Fruit fly (Drosophila melanogaster) whole organism, embryonic: ENCODE measurements around the gene NKCC.

Experiments used
- Antp ChIP-seq: fragments of 200-800 bp; sonication (Bioruptor generic); optimal IDR thresholded peaks from 3 replicates; lab custom pipeline; 2016; ENCODE audit warnings: missing biosample characterization, missing genetic modification characterization
- CG10431 ChIP-seq: fragments of 200-800 bp; sonication (Bioruptor generic); optimal IDR thresholded peaks from 3 replicates; lab custom pipeline; 2018; ENCODE audit warnings: missing biosample characterization, mild to moderate bottlenecking, missing genetic modification characterization
- CG11085 ChIP-seq: fragments of 200-800 bp; sonication (Bioruptor generic); IDR thresholded peaks from 2 replicates; pipeline ENCODE4 v1.3.6; 2022; ENCODE audit warnings: missing biosample characterization, missing genetic modification characterization
- CG11456 ChIP-seq: fragments of 200-800 bp; sonication (Bioruptor generic); IDR thresholded peaks from 3 replicates; pipeline ENCODE4 v1.3.6; 2022; ENCODE audit warnings: missing biosample characterization, missing genetic modification characterization
- CG1233 ChIP-seq: fragments of 200-800 bp; sonication (Bioruptor generic); optimal IDR thresholded peaks from 4 replicates; lab custom pipeline; 2018; ENCODE audit warnings: missing biosample characterization, mild to moderate bottlenecking, missing genetic modification characterization
- CG13624 ChIP-seq: fragments of 200-800 bp; sonication (Bioruptor generic); optimal IDR thresholded peaks from 2 replicates; lab custom pipeline; 2016; ENCODE audit warnings: missing biosample characterization, missing genetic modification characterization
- CG14860 ChIP-seq: fragments of 200-800 bp; sonication (Bioruptor generic); IDR thresholded peaks from 3 replicates; pipeline ENCODE4 v1.3.6; 2022; ENCODE audit warnings: missing biosample characterization, missing genetic modification characterization; ENCODE audit not compliant: partially characterized antibody
- CG1603 ChIP-seq: fragments of 200-800 bp; sonication (Bioruptor generic); optimal IDR thresholded peaks from 2 replicates; lab custom pipeline; 2019; ENCODE audit warnings: missing biosample characterization, mild to moderate bottlenecking, missing genetic modification characterization, moderate library complexity
- CG17328 ChIP-seq: fragments of 200-800 bp; sonication (Bioruptor generic); IDR thresholded peaks from 2 replicates; pipeline ENCODE4 v1.3.6; 2022; ENCODE audit warnings: missing biosample characterization, missing genetic modification characterization
- CG17802 ChIP-seq: fragments of 200-800 bp; sonication (Bioruptor generic); optimal IDR thresholded peaks from 2 replicates; lab custom pipeline; 2018; ENCODE audit warnings: missing biosample characterization, mild to moderate bottlenecking, missing genetic modification characterization, moderate library complexity
- CG2678 ChIP-seq: fragments of 200-800 bp; sonication (Bioruptor generic); optimal IDR thresholded peaks from 3 replicates; lab custom pipeline; 2019; ENCODE audit warnings: missing biosample characterization, mild to moderate bottlenecking, missing genetic modification characterization, moderate library complexity
- CG2712 ChIP-seq: fragments of 200-800 bp; optimal IDR thresholded peaks from 3 replicates; lab custom pipeline; 2019; ENCODE audit warnings: missing biosample characterization, mild to moderate bottlenecking, missing genetic modification characterization, moderate library complexity
- CG34376 ChIP-seq: fragments of 200-800 bp; sonication (Bioruptor generic); optimal IDR thresholded peaks from 2 replicates; lab custom pipeline; 2018; ENCODE audit warnings: missing biosample characterization, mild to moderate bottlenecking, missing genetic modification characterization
- CG3838 ChIP-seq: fragments of 200-800 bp; sonication (Bioruptor generic); optimal IDR thresholded peaks from 3 replicates; lab custom pipeline; 2016; ENCODE audit warnings: missing biosample characterization, missing genetic modification characterization
- CG4617 ChIP-seq: fragments of 200-800 bp; sonication (Bioruptor generic); optimal IDR thresholded peaks from 3 replicates; lab custom pipeline; 2016; ENCODE audit warnings: missing biosample characterization, missing genetic modification characterization, borderline replicate concordance
- CG7745 ChIP-seq: fragments of 200-800 bp; sonication (Bioruptor generic); optimal IDR thresholded peaks from 2 replicates; lab custom pipeline; 2018; ENCODE audit warnings: missing biosample characterization, mild to moderate bottlenecking, missing genetic modification characterization, moderate library complexity
- CG8089 ChIP-seq: fragments of 200-800 bp; sonication (Bioruptor generic); optimal IDR thresholded peaks from 3 replicates; lab custom pipeline; 2016; ENCODE audit warnings: missing biosample characterization, missing genetic modification characterization
- CG8281 ChIP-seq: fragments of 200-800 bp; sonication (Bioruptor generic); optimal IDR thresholded peaks from 2 replicates; lab custom pipeline; 2018; ENCODE audit warnings: missing biosample characterization, mild to moderate bottlenecking, missing genetic modification characterization, moderate library complexity
- CG8388 ChIP-seq: fragments of 200-800 bp; sonication (Bioruptor generic); optimal IDR thresholded peaks from 2 replicates; lab custom pipeline; 2019; ENCODE audit warnings: missing biosample characterization, mild to moderate bottlenecking, missing genetic modification characterization, moderate library complexity
- D19B ChIP-seq: fragments of 200-800 bp; sonication (Bioruptor generic); optimal IDR thresholded peaks from 2 replicates; lab custom pipeline; 2017; ENCODE audit warnings: missing biosample characterization, mild to moderate bottlenecking, missing genetic modification characterization
- Dad ChIP-seq: fragments of 200-800 bp; sonication (Bioruptor generic); optimal IDR thresholded peaks from 3 replicates; lab custom pipeline; 2016; ENCODE audit warnings: missing biosample characterization, missing genetic modification characterization
- Dip2 ChIP-seq: fragments of 200-800 bp; sonication (Bioruptor generic); IDR thresholded peaks from 2 replicates; pipeline ENCODE4 v1.3.6; 2022; ENCODE audit warnings: missing biosample characterization, missing genetic modification characterization
- Elba2 ChIP-seq: fragments of 200-800 bp; sonication (Bioruptor generic); optimal IDR thresholded peaks from 3 replicates; lab custom pipeline; 2016; ENCODE audit warnings: missing biosample characterization, missing genetic modification characterization
- HmgZ ChIP-seq: fragments of 200-800 bp; sonication (Bioruptor generic); optimal IDR thresholded peaks from 2 replicates; lab custom pipeline; 2018; ENCODE audit warnings: missing biosample characterization, mild to moderate bottlenecking, missing genetic modification characterization
- Hr78 ChIP-seq, 2 experiments: fragments of 200-800 bp in 1 of 2; fragments of >200 bp in 1 of 2; sonication (Bioruptor generic) in 1 of 2; optimal IDR thresholded peaks; 2 replicates each; lab custom pipeline; 2017 to 2019; ENCODE audit warnings: missing biosample characterization in 2 of 2, missing genetic modification characterization in 2 of 2, mild to moderate bottlenecking in 1 of 2, moderate library complexity in 1 of 2
- Lpt ChIP-seq: fragments of >200 bp; optimal IDR thresholded peaks from 2 replicates; lab custom pipeline; 2018; ENCODE audit warnings: missing biosample characterization, missing genetic modification characterization
- Neu2 ChIP-seq: fragments of 200-800 bp; sonication (Bioruptor generic); optimal IDR thresholded peaks from 3 replicates; lab custom pipeline; 2016; ENCODE audit warnings: missing biosample characterization, missing genetic modification characterization, borderline replicate concordance
- Nf-YA ChIP-seq: fragments of 200-800 bp; sonication (Bioruptor generic); IDR thresholded peaks from 2 replicates; pipeline ENCODE4 v1.3.6; 2022; ENCODE audit warnings: missing biosample characterization, missing genetic modification characterization
- bbx ChIP-seq: fragments of 200-800 bp; sonication (Bioruptor generic); IDR thresholded peaks from 2 replicates; pipeline ENCODE4 v1.3.6; 2022; ENCODE audit warnings: missing biosample characterization, missing genetic modification characterization; ENCODE audit not compliant: partially characterized antibody
- br ChIP-seq: fragments of >200 bp; optimal IDR thresholded peaks from 2 replicates; lab custom pipeline; 2017
- caup ChIP-seq: fragments of 200-800 bp; sonication (Bioruptor generic); optimal IDR thresholded peaks from 3 replicates; lab custom pipeline; 2017; ENCODE audit warnings: missing biosample characterization, mild to moderate bottlenecking, missing genetic modification characterization, moderate library complexity; ENCODE audit not compliant: severe bottlenecking
- dan ChIP-seq: fragments of 200-800 bp; sonication (Bioruptor generic); IDR thresholded peaks from 2 replicates; pipeline ENCODE4 v1.3.6; 2022; ENCODE audit warnings: missing biosample characterization, missing genetic modification characterization
- dmrt11E ChIP-seq: fragments of 200-800 bp; sonication (Bioruptor generic); optimal IDR thresholded peaks from 3 replicates; lab custom pipeline; 2018; ENCODE audit warnings: missing biosample characterization, mild to moderate bottlenecking, missing genetic modification characterization, moderate library complexity
- gcm2 ChIP-seq: fragments of 200-800 bp; sonication (Bioruptor generic); optimal IDR thresholded peaks from 2 replicates; lab custom pipeline; 2016; ENCODE audit warnings: missing biosample characterization, missing genetic modification characterization
- hkb ChIP-seq, 2 experiments: fragments of 200-800 bp in 1 of 2; fragments of >200 bp in 1 of 2; sonication (Bioruptor generic) in 1 of 2; IDR thresholded peaks in 1 of 2; optimal IDR thresholded peaks in 1 of 2; 2 replicates each; pipeline versions ENCODE4 v1.3.6 to Lab custom; 2017 to 2022; ENCODE audit warnings: missing biosample characterization in 1 of 2, missing genetic modification characterization in 1 of 2
- hth ChIP-seq: fragments of >200 bp; optimal IDR thresholded peaks from 2 replicates; lab custom pipeline; 2017; ENCODE audit warnings: inconsistent platforms
- jigr1 ChIP-seq: fragments of 200-800 bp; sonication (Bioruptor generic); IDR thresholded peaks from 3 replicates; pipeline ENCODE4 v1.3.6; 2022; ENCODE audit warnings: missing biosample characterization, missing genetic modification characterization
- oc ChIP-seq: fragments of 200-800 bp; sonication (Bioruptor generic); optimal IDR thresholded peaks from 2 replicates; lab custom pipeline; 2018; ENCODE audit warnings: missing biosample characterization, mild to moderate bottlenecking, missing genetic modification characterization, moderate library complexity
- phol ChIP-seq: fragments of 200-800 bp; sonication (Bioruptor generic); optimal IDR thresholded peaks from 3 replicates; lab custom pipeline; 2018; ENCODE audit warnings: missing biosample characterization, mild to moderate bottlenecking, missing genetic modification characterization, moderate library complexity
- rib ChIP-seq: fragments of 200-800 bp; sonication (Bioruptor generic); IDR thresholded peaks from 2 replicates; pipeline ENCODE4 v1.3.6; 2022; ENCODE audit warnings: missing biosample characterization, missing genetic modification characterization
- run ChIP-seq: fragments of 200-800 bp; sonication (Bioruptor generic); optimal IDR thresholded peaks from 3 replicates; lab custom pipeline; 2018; ENCODE audit warnings: missing biosample characterization, mild to moderate bottlenecking, missing genetic modification characterization
- sd ChIP-seq: fragments of 200-800 bp; sonication (Bioruptor generic); optimal IDR thresholded peaks from 3 replicates; lab custom pipeline; 2018; ENCODE audit warnings: missing biosample characterization, mild to moderate bottlenecking, missing genetic modification characterization, moderate library complexity
- sens ChIP-seq: fragments of 200-800 bp; sonication (Bioruptor generic); peaks from one replicate; lab custom pipeline; 2016; ENCODE audit warnings: missing biosample characterization, missing genetic modification characterization
- sob ChIP-seq: fragments of 200-800 bp; sonication (Bioruptor generic); IDR thresholded peaks from 2 replicates; pipeline ENCODE4 v1.3.6; 2022; ENCODE audit warnings: missing biosample characterization, missing genetic modification characterization
- sqz ChIP-seq: fragments of 200-800 bp; sonication (Bioruptor generic); optimal IDR thresholded peaks from 3 replicates; lab custom pipeline; 2018; ENCODE audit warnings: missing biosample characterization, mild to moderate bottlenecking, missing genetic modification characterization
- ssp ChIP-seq: fragments of 200-800 bp; sonication (Bioruptor generic); IDR thresholded peaks from 2 replicates; pipeline ENCODE4 v1.3.6; 2022; ENCODE audit warnings: missing biosample characterization, missing genetic modification characterization
- stwl ChIP-seq: fragments of 200-800 bp; sonication (Bioruptor generic); optimal IDR thresholded peaks from 3 replicates; lab custom pipeline; 2018; ENCODE audit warnings: missing biosample characterization, mild to moderate bottlenecking, missing genetic modification characterization, moderate library complexity
- unc-4 ChIP-seq: fragments of 200-800 bp; sonication (Bioruptor generic); IDR thresholded peaks from 2 replicates; pipeline ENCODE4 v1.3.6; 2022; ENCODE audit warnings: missing biosample characterization, missing genetic modification characterization; ENCODE audit not compliant: partially characterized antibody
- wor ChIP-seq: fragments of 200-800 bp; sonication (Bioruptor generic); IDR thresholded peaks from 2 replicates; pipeline ENCODE4 v1.3.6; 2022; ENCODE audit warnings: missing biosample characterization, missing genetic modification characterization

The NKCC gene

DNA sequence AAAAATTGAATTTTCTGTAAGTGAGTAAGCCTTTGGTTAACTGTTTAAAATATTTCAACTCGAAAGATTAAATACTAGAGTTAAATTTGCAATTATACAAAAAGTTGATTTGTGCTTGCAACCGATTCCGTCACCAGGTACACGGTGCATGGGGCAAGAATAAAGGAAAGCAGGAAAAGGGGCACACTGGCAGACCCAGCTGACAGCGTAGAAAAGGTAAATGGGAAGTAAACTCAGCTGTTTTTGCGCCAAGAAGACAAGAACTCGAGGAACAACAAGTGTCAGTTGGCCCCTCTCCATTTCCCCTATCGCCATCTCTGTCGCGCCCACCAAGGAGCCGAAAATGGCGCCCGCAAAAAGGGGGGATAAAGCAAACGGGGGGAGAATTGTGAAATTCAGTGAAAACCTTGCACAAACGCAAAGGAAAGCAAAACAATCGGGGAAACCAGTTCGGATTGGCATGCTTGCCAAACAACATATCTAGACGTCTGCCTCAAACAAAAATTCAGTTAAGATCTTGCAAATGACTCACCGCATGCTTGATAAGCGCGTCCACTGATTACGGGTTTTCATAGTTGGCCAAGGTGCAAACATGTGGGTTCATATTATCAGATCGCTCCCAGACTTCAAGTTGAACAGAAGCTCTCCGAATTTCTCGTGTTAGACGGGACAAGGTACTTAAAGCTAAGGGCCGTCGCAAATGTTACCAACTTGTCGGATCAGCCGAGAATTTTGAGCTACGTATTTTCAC is 39.1 kb downstream of the NKCC start (continued):
- TF ChIP-seq unc-4 (GFP tag; lab: Robert Waterston, UW) (0 out of 2 replicates have a peak, but pooled peaks have one; percentile 19), sqz (no peak), hkb (optimal IDR thresholded peaks at IDR 0.05; lab: Kevin White, UChicago) (no peak), hkb (GFP tag; IDR thresholded peaks at IDR 0.05; lab: Robert Waterston, UW) (no peak), CG1603 (tag; lab: Kevin White, UChicago) (peak; percentile 61), Neu2 (GFP tag; lab: Kevin White, UChicago) (no peak), dmrt11E (tag; lab: Kevin White, UChicago) (no peak), rib (no peak), Elba2 (GFP tag; lab: Kevin White, UChicago) (peak; percentile 32), caup (no peak), CG4617 (peak; percentile 8), CG1233 (GFP tag; lab: Kevin White, UChicago) (no peak), br (lab: Kevin White, UChicago) (no peak), sd (tag; lab: Kevin White, UChicago) (peak; percentile 76), hth (lab: Kevin White, UChicago) (no peak), D19B (GFP tag; lab: Kevin White, UChicago) (no peak), CG3838 (GFP tag; lab: Kevin White, UChicago) (no peak), jigr1 (GFP tag; lab: Robert Waterston, UW) (no peak), bbx (GFP tag; lab: Robert Waterston, UW) (peak; percentile 22; the same call in 1 of the 2 replicates), Lpt (GFP tag; lab: Kevin White, UChicago) (no peak), CG2678 (tag; lab: Kevin White, UChicago) (no peak), run (tag; lab: Kevin White, UChicago) (no peak), CG8388 (GFP tag; lab: Kevin White, UChicago) (no peak), CG8089 (GFP tag; lab: Kevin White, UChicago) (no peak), ssp (GFP tag; lab: Robert Waterston, UW) (no peak), gcm2 (GFP tag; lab: Kevin White, UChicago) (no peak), CG10431 (peak; percentile 5), Hr78 (GFP tag; optimal IDR thresholded peaks at IDR 0.05; lab: Kevin White, UChicago) (no peak), CG17802 (tag; lab: Kevin White, UChicago) (no peak), CG8281 (tag; lab: Kevin White, UChicago) (no peak), phol (tag; lab: Kevin White, UChicago) (peak; percentile 68), Dad (GFP tag; lab: Kevin White, UChicago) (no peak), CG7745 (no peak), dan (GFP tag; lab: Robert Waterston, UW) (no peak), CG34376 (GFP tag; lab: Kevin White, UChicago) (peak; percentile 58), wor (GFP tag; lab: Robert Waterston, UW) (no peak), CG13624 (GFP tag; lab: Kevin White, UChicago) (no peak), Antp (GFP tag; lab: Kevin White, UChicago) (no peak), stwl (peak; percentile 83), CG2712 (tag; lab: Kevin White, UChicago) (no peak), Nf-YA (no peak), HmgZ (peak; percentile 59), CG11085 (GFP tag; lab: Robert Waterston, UW) (no peak), CG11456 (GFP tag; lab: Robert Waterston, UW) (no peak), sens (GFP tag; lab: Kevin White, UChicago) (peak; percentile 49), oc (tag; lab: Kevin White, UChicago) (no peak), CG17328 (GFP tag; lab: Robert Waterston, UW) (0 out of 2 replicates have a peak, but pooled peaks have one; percentile 20), CG14860 (GFP tag; lab: Robert Waterston, UW) (0 out of 3 replicates have a peak, but pooled peaks have one; percentile 9), Dip2 (GFP tag; lab: Robert Waterston, UW) (no peak), sob (GFP tag; lab: Robert Waterston, UW) (no peak)
